Worm (Caenorhabditis elegans): ENCODE data around the gene dsl-7.

The dsl-7 gene

DNA sequence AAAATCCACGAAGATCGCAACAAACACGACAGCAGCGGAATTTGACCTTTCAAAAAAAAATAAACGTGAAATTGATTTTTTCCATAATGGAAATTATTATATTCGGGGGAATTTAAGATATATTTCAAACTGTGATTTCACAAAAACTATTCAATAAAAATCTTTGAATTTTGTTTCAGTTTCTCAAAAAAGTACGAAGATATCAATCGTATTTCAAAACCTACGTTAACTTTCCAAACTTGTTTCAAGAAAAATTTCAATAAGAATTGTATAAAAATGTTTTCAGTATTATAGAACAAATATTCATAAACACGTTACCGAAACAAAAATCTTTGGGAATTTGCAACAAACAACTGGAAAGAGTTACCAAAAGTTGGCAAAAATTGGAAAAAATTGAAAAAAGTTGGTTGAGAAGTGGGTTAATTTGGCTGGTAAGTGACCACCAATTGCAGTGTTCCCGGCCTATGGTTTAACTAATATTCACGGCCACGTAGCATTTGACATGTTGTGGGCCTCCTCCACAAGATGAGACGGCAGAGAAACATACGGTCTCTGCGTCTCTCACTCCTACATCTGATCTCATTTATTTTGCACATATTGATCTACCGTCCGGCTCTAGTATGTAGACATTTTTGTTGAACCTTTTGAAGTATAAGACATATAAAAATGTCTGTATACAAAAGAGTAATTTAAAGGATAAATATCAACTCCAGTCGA, 42.0 kb upstream of the dsl-7 start, which contains the start of the genes T16G1.9 and T16G1.18 (continued):
- TF ChIP-seq nhr-67 (tag; optimal IDR thresholded peaks at IDR 0.05) (no peak), snpc-4 (tag; optimal IDR thresholded peaks at IDR 0.05) (peak; percentile 54), lin-15B (tag; optimal IDR thresholded peaks at IDR 0.05) (peak; percentile 58), daf-12 (tag; optimal IDR thresholded peaks at IDR 0.05) (no peak), pqm-1 (tag; optimal IDR thresholded peaks at IDR 0.05) (peak; percentile 22), nhr-76 (tag; optimal IDR thresholded peaks at IDR 0.05) (no peak), fkh-10 (GFP tag; optimal IDR thresholded peaks at IDR 0.05) (no peak), ama-1 (optimal IDR thresholded peaks at IDR 0.05) (peak; percentile 72), elt-3 (tag; optimal IDR thresholded peaks at IDR 0.05) (no peak), unc-62 (GFP tag; optimal IDR thresholded peaks at IDR 0.05) (no peak), unc-39 (tag; optimal IDR thresholded peaks at IDR 0.05) (no peak), ztf-11 (tag; optimal IDR thresholded peaks at IDR 0.05) (no peak), fos-1 (tag; optimal IDR thresholded peaks at IDR 0.05) (no peak), sea-2 (GFP tag; optimal IDR thresholded peaks at IDR 0.05) (no peak), hmg-11 (tag; optimal IDR thresholded peaks at IDR 0.05) (peak; percentile 42), ZK546.5 (tag; optimal IDR thresholded peaks at IDR 0.05) (no peak), skn-1 (tag; optimal IDR thresholded peaks at IDR 0.05) (no peak), jun-1 (tag; optimal IDR thresholded peaks at IDR 0.05) (no peak), nhr-12 (tag; optimal IDR thresholded peaks at IDR 0.05) (no peak)

DNA sequence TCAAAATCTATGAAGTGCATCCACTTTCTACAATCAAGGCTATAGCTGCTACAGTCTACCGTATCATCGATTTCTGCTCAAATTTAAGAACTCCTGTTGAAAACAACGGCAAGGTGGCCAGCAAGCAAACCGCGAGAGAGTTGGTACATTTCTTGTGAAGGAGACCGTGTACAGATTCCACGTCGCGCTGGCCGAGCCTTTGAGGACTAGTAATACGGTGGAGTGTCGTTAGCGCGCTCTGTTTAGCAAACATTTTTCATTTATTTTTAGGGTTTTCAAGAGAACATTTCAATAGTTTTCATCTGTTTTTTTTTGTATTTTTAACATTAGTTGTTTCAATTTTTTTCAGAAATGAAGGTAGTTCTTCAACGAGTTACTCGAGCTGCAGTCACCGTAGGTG, 40.7 kb upstream of the dsl-7 start, which contains the start of gene pqn-68:
Gene pqn-68 (plus strand): TSS at position 350 of the 400 bp plus-strand sequence.
- TF ChIP-seq pha-4 (tag; optimal IDR thresholded peaks at IDR 0.05) (peak; percentile 60), nfya-1 (tag; optimal IDR thresholded peaks at IDR 0.05; ENCODE audit: insufficient read depth) (peak; percentile 42), fkh-2 (tag; optimal IDR thresholded peaks at IDR 0.05) (no peak), nhr-28 (tag; optimal IDR thresholded peaks at IDR 0.05) (no peak), ceh-16 (tag; optimal IDR thresholded peaks at IDR 0.05) (no peak), nhr-23 (tag; optimal IDR thresholded peaks at IDR 0.05) (peak; percentile 12), ama-1 (optimal IDR thresholded peaks at IDR 0.05) (no peak), nhr-43 (tag; optimal IDR thresholded peaks at IDR 0.05; ENCODE audit: poor library complexity, severe bottlenecking) (no peak), nhr-12 (tag; optimal IDR thresholded peaks at IDR 0.05) (no peak), nhr-67 (tag; optimal IDR thresholded peaks at IDR 0.05) (no peak), hmg-11 (tag; optimal IDR thresholded peaks at IDR 0.05) (peak; percentile 48), nhr-77 (tag; optimal IDR thresholded peaks at IDR 0.05) (no peak), lin-15B (tag; optimal IDR thresholded peaks at IDR 0.05) (peak; percentile 33)

DNA sequence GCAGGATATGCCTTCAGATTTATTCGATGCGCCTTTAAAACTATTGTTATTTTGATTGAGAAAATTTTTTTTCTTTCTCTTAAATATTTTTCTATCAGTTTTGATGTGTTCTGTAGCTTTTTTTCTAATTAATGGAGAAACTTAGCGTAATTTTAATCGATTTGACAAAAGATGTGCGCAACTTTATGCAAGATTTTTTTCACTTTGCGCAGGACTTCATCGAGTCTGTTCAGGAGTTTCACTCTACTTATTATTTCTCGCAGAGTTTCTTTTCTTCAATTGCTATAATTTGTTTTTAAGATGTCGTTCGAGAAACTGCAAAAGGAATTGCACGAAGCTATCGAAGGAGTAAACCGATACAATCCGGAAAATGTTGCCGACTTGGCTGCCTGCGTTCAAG, 39.2 kb upstream of the dsl-7 start, which contains the start of gene eif-3.K:
Gene eif-3.K (plus strand): TSS at position 301 of the 400 bp plus-strand sequence.
- no peak for TF ChIP-seq mdl-1 (tag; optimal IDR thresholded peaks at IDR 0.05)
- TF ChIP-seq tbx-2 (tag; optimal IDR thresholded peaks at IDR 0.05), result no peak

DNA sequence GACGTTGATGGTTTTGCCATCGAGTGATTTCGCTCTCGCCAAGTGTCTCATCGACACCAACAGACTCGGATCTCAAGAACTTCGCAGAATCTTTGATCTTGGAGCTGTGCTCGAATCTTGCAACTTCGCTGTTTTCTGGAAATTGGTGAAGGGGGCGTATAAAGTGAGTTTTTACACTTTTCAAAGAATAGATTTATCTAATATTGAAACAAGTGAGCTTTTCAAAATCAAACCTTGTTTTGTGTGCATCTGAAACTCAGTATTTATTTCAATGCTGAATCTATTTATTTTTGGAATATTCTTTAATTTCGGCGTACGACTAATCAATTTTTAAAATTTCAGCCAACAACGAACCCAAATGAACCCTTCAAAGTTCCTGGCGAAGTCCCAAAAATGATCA, 38.7 kb upstream of the dsl-7 start:
- TF ChIP-seq fkh-10 (GFP tag; optimal IDR thresholded peaks at IDR 0.05) (no peak), lsy-12 (tag; optimal IDR thresholded peaks at IDR 0.05) (no peak), nhr-43 (tag; optimal IDR thresholded peaks at IDR 0.05; ENCODE audit: poor library complexity, severe bottlenecking) (no peak), ztf-11 (tag; optimal IDR thresholded peaks at IDR 0.05) (no peak), unc-39 (tag; optimal IDR thresholded peaks at IDR 0.05) (no peak), ceh-16 (tag; optimal IDR thresholded peaks at IDR 0.05) (no peak), unc-62 (GFP tag; optimal IDR thresholded peaks at IDR 0.05) (no peak), nhr-23 (tag; optimal IDR thresholded peaks at IDR 0.05) (no peak)

DNA sequence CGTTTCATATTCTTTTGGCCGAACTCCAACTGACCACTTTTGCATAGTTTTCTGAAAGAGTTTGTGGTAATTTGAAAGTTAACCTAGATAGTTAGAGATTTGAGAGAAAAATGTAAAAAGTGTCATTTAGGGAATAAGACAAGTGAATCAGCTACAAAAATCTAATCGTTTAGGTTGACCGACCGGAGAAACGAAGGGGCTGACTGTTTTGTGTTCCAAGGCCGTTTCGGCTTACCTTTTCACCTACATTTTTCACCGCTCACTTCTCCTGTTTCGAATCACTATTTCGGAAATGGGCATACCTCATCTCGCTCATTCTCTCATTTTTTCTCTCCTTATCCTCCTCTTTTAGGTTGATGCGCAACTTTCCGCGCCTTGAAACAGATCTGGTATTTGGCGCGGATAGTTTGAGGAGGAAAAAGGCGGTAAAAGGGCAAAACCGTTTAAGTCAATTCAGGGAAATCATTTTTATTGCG, 31.8 kb upstream of the dsl-7 start, which contains the start of gene mpst-7:
Gene mpst-7 (minus strand): TSS at position 51 of the 476 bp plus-strand sequence.
- TF ChIP-seq nhr-11 (tag; optimal IDR thresholded peaks at IDR 0.05) (no peak), nhr-23 (tag; optimal IDR thresholded peaks at IDR 0.05) (peak; percentile 21), nhr-25 (tag; optimal IDR thresholded peaks at IDR 0.05) (peak; percentile 57), ama-1 (optimal IDR thresholded peaks at IDR 0.05) (no peak), elt-3 (tag; optimal IDR thresholded peaks at IDR 0.05) (no peak), ceh-16 (tag; optimal IDR thresholded peaks at IDR 0.05) (no peak), tbx-2 (tag; optimal IDR thresholded peaks at IDR 0.05) (no peak), fkh-2 (tag; optimal IDR thresholded peaks at IDR 0.05) (no peak), ceh-28 (tag; optimal IDR thresholded peaks at IDR 0.05) (no peak), ztf-11 (tag; optimal IDR thresholded peaks at IDR 0.05) (no peak)
